Worm (Caenorhabditis elegans): ENCODE results near the gene atf-7.

- no peak for TF ChIP-seq med-1 (GFP tag; optimal IDR thresholded peaks at IDR 0.05; ENCODE audit: insufficient read depth)
- TF ChIP-seq ztf-29 (GFP tag; IDR thresholded peaks at IDR 0.05) = no peak
Observed at ce11 chrIII:4540604-4541003, 41.8 kb upstream of the atf-7 start, which contains the start of gene ugt-62.

All from whole organism, midembryonic.